Worm (Caenorhabditis elegans) whole organism, L3 larva: ENCODE data around the gene cyp-43A1.

ENCODE experiments used
- ZK546.5 ChIP-seq: sonication (generic microtip); optimal IDR thresholded peaks from 2 replicates; lab custom pipeline; 2017; ENCODE audit warnings: missing biosample characterization, missing genetic modification characterization
- aly-2 ChIP-seq: fragments of 150-350 bp; optimal IDR thresholded peaks from 2 replicates; lab custom pipeline; 2014; ENCODE audit warnings: missing biosample characterization, missing genetic modification characterization
- ama-1 ChIP-seq: fragments of 150-350 bp; optimal IDR thresholded peaks from 2 replicates; lab custom pipeline; 2018
- ceh-16 ChIP-seq: sonication (generic microtip); optimal IDR thresholded peaks from 2 replicates; lab custom pipeline; 2017; ENCODE audit warnings: missing biosample characterization, missing genetic modification characterization
- ceh-28 ChIP-seq: fragments of 150-350 bp; optimal IDR thresholded peaks from 2 replicates; lab custom pipeline; 2014; ENCODE audit warnings: missing biosample characterization, missing genetic modification reagents, missing genetic modification characterization
- ceh-82 ChIP-seq: fragments of 150-350 bp; optimal IDR thresholded peaks from 2 replicates; lab custom pipeline; 2014; ENCODE audit warnings: missing biosample characterization, missing genetic modification characterization
- ceh-9 ChIP-seq: sonication (generic microtip); optimal IDR thresholded peaks from 2 replicates; lab custom pipeline; 2018; ENCODE audit warnings: missing biosample characterization, missing genetic modification characterization
- egl-27 ChIP-seq: sonication (generic microtip); optimal IDR thresholded peaks from 4 replicates; lab custom pipeline; 2017; ENCODE audit warnings: missing biosample characterization, missing genetic modification reagents, missing genetic modification characterization
- egl-5 ChIP-seq: fragments of 150-350 bp; optimal IDR thresholded peaks from 2 replicates; lab custom pipeline; 2017; ENCODE audit warnings: missing biosample characterization, missing genetic modification reagents, missing genetic modification characterization, inconsistent platforms
- elt-1 ChIP-seq: fragments of 150-350 bp; optimal IDR thresholded peaks from 2 replicates; lab custom pipeline; 2014; ENCODE audit warnings: missing biosample characterization, missing genetic modification characterization
- elt-2 ChIP-seq: sonication (generic microtip); optimal IDR thresholded peaks from 2 replicates; lab custom pipeline; 2016; ENCODE audit warnings: missing genetic modification reagents, mild to moderate bottlenecking, missing genetic modification characterization, missing compliant biosample characterization
- fkh-2 ChIP-seq: fragments of 150-350 bp; optimal IDR thresholded peaks from 2 replicates; lab custom pipeline; 2014; ENCODE audit warnings: missing biosample characterization, missing genetic modification reagents, missing genetic modification characterization
- jun-1 ChIP-seq: fragments of 150-350 bp; optimal IDR thresholded peaks from 2 replicates; lab custom pipeline; 2014; ENCODE audit warnings: missing biosample characterization, missing genetic modification reagents, missing genetic modification characterization
- lin-15B ChIP-seq: fragments of 150-350 bp; optimal IDR thresholded peaks from 2 replicates; lab custom pipeline; 2014; ENCODE audit warnings: missing biosample characterization, missing genetic modification characterization
- lin-39 ChIP-seq: fragments of 150-350 bp; optimal IDR thresholded peaks from 2 replicates; lab custom pipeline; 2018; ENCODE audit warnings: missing biosample characterization, missing genetic modification reagents, missing genetic modification characterization
- mdl-1 ChIP-seq: fragments of 150-350 bp; optimal IDR thresholded peaks from 2 replicates; lab custom pipeline; 2014; ENCODE audit warnings: missing biosample characterization, missing genetic modification characterization
- mml-1 ChIP-seq: fragments of 150-350 bp; sonication (generic microtip); optimal IDR thresholded peaks from 3 replicates; lab custom pipeline; 2014; ENCODE audit warnings: missing biosample characterization, missing genetic modification characterization
- nfya-1 ChIP-seq: sonication (generic microtip); optimal IDR thresholded peaks from 2 replicates; lab custom pipeline; 2017; ENCODE audit warnings: missing genetic modification characterization, mild to moderate bottlenecking, missing compliant biosample characterization, antibody characterized with exemption, moderate library complexity; ENCODE audit not compliant: insufficient read depth
- nhr-11 ChIP-seq: fragments of 150-350 bp; optimal IDR thresholded peaks from 2 replicates; lab custom pipeline; 2014; ENCODE audit warnings: missing biosample characterization, missing genetic modification characterization
- nhr-12 ChIP-seq: fragments of 150-350 bp; optimal IDR thresholded peaks from 2 replicates; lab custom pipeline; 2014; ENCODE audit warnings: missing biosample characterization, missing genetic modification characterization
- nhr-23 ChIP-seq: fragments of 150-350 bp; optimal IDR thresholded peaks from 2 replicates; lab custom pipeline; 2014; ENCODE audit warnings: missing biosample characterization, missing genetic modification reagents, missing genetic modification characterization
- nhr-237 ChIP-seq: fragments of 150-350 bp; optimal IDR thresholded peaks from 2 replicates; lab custom pipeline; 2014; ENCODE audit warnings: missing biosample characterization, missing genetic modification characterization
- nhr-25 ChIP-seq: sonication (generic microtip); optimal IDR thresholded peaks from 2 replicates; lab custom pipeline; 2017; ENCODE audit warnings: missing biosample characterization, missing genetic modification characterization
- nhr-28 ChIP-seq: fragments of 150-350 bp; optimal IDR thresholded peaks from 2 replicates; lab custom pipeline; 2014; ENCODE audit warnings: missing biosample characterization, missing genetic modification characterization
- nhr-43 ChIP-seq: sonication (generic microtip); optimal IDR thresholded peaks from 2 replicates; lab custom pipeline; 2016; ENCODE audit warnings: mild to moderate bottlenecking, missing genetic modification characterization, missing compliant biosample characterization; ENCODE audit not compliant: poor library complexity, severe bottlenecking
- nhr-67 ChIP-seq: fragments of 150-350 bp; optimal IDR thresholded peaks from 2 replicates; lab custom pipeline; 2014; ENCODE audit warnings: missing biosample characterization, missing genetic modification characterization
- nhr-76 ChIP-seq: fragments of 150-350 bp; sonication (generic microtip); optimal IDR thresholded peaks from 5 replicates; lab custom pipeline; 2014; ENCODE audit warnings: missing biosample characterization, missing genetic modification characterization
- pha-4 ChIP-seq: fragments of 150-350 bp; optimal IDR thresholded peaks from 2 replicates; lab custom pipeline; 2014; ENCODE audit warnings: missing biosample characterization, missing genetic modification reagents, missing genetic modification characterization
- pqm-1 ChIP-seq: fragments of 150-350 bp; optimal IDR thresholded peaks from 2 replicates; lab custom pipeline; 2017; ENCODE audit warnings: missing biosample characterization, missing genetic modification characterization, inconsistent platforms
- sea-2 ChIP-seq: fragments of 150-350 bp; sonication (generic microtip); optimal IDR thresholded peaks from 4 replicates; lab custom pipeline; 2014; ENCODE audit warnings: missing biosample characterization, missing genetic modification reagents, missing genetic modification characterization
- skn-1 ChIP-seq: fragments of 150-350 bp; optimal IDR thresholded peaks from 2 replicates; lab custom pipeline; 2014; ENCODE audit warnings: missing biosample characterization, missing genetic modification characterization
- snpc-4 ChIP-seq: fragments of 150-350 bp; optimal IDR thresholded peaks from 2 replicates; lab custom pipeline; 2014; ENCODE audit warnings: missing biosample characterization, missing genetic modification characterization
- tbx-2 ChIP-seq: sonication (generic microtip); optimal IDR thresholded peaks from 2 replicates; lab custom pipeline; 2016; ENCODE audit warnings: mild to moderate bottlenecking, missing genetic modification characterization, missing compliant biosample characterization
- unc-62 ChIP-seq: fragments of 150-350 bp; sonication (generic microtip); optimal IDR thresholded peaks from 4 replicates; lab custom pipeline; 2014; ENCODE audit warnings: missing biosample characterization, missing genetic modification reagents, missing genetic modification characterization
- zag-1 ChIP-seq: fragments of 150-350 bp; optimal IDR thresholded peaks from 2 replicates; lab custom pipeline; 2014; ENCODE audit warnings: missing biosample characterization, missing genetic modification characterization
- ztf-4 ChIP-seq: fragments of 150-350 bp; optimal IDR thresholded peaks from 2 replicates; lab custom pipeline; 2014; ENCODE audit warnings: missing biosample characterization, missing genetic modification characterization

cyp-43A1 gene

ce11 chrX:5689077-5689476, 25.2 kb upstream of the cyp-43A1 start:
- no peak for TF ChIP-seq nhr-25 (tag; lab: Kevin White, UChicago)
- no peak for TF ChIP-seq nhr-67 (tag; lab: Kevin White, UChicago)
- TF ChIP-seq ama-1, result no peak
- TF ChIP-seq ztf-4 (tag; lab: Kevin White, UChicago), result no peak
- TF ChIP-seq nhr-28 (tag; lab: Kevin White, UChicago), result no peak

- TF ChIP-seq sea-2 (GFP tag; lab: Kevin White, UChicago) (no peak), mml-1 (tag; lab: Kevin White, UChicago) (no peak), ama-1 (no peak), egl-5 (tag; lab: Kevin White, UChicago) (no peak), nhr-76 (tag; lab: Kevin White, UChicago) (no peak), ztf-4 (tag; lab: Kevin White, UChicago) (no peak), egl-27 (tag; lab: Kevin White, UChicago) (no peak), snpc-4 (tag; lab: Kevin White, UChicago) (no peak), lin-15B (tag; lab: Kevin White, UChicago) (no peak)
These were observed 22.2 kb upstream of the cyp-43A1 start, which contains the start of gene W01C8.1 for ce11 chrX:5692099-5692498. Gene W01C8.1 (plus strand): TSS chrX:5692399.

DNA sequence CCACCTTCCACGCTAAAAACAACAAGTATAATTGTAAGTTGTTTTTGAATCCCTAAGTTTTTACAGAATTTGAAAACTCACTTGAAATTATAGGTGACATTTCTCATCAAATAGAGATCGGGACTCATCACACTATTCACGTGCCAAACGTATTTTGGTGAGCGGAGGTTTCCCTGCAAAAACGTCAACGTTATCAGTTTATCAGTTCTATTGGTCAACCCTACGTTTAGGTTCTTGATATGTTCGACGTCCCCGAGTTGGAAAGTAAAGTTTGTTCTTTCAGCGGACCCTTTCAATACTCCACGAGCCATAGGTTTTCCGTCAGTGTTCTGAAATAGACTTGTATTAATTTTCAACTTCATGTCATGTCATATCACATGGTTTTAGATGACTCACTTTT, 18.9 kb upstream of the cyp-43A1 start:
- TF ChIP-seq sea-2 (GFP tag; lab: Kevin White, UChicago) (no peak), pqm-1 (tag; lab: Kevin White, UChicago) (peak; percentile 23), nhr-76 (tag; lab: Kevin White, UChicago) (no peak), zag-1 (tag; lab: Kevin White, UChicago) (no peak), nhr-43 (tag; lab: Kevin White, UChicago) (no peak), elt-2 (tag; lab: Kevin White, UChicago) (peak; percentile 44), skn-1 (tag; lab: Kevin White, UChicago) (no peak), ceh-9 (tag; lab: Kevin White, UChicago) (no peak), nhr-23 (tag; lab: Kevin White, UChicago) (peak; percentile 5), ZK546.5 (tag; lab: Kevin White, UChicago) (no peak)
- TF ChIP-seq, all 47 proteins: peak for 3

- TF ChIP-seq mdl-1 (tag; lab: Kevin White, UChicago) (peak; percentile 66), ceh-82 (no peak), ceh-16 (tag; lab: Kevin White, UChicago) (no peak), ZK546.5 (tag; lab: Kevin White, UChicago) (no peak), unc-62 (GFP tag; lab: Kevin White, UChicago) (peak; percentile 23), nhr-25 (tag; lab: Kevin White, UChicago) (peak; percentile 45), lin-39 (peak; percentile 28), nhr-237 (no peak), pqm-1 (tag; lab: Kevin White, UChicago) (peak; percentile 60), pha-4 (tag; lab: Kevin White, UChicago) (peak; percentile 49), jun-1 (tag; lab: Kevin White, UChicago) (peak; percentile 80), ama-1 (no peak), nhr-76 (tag; lab: Kevin White, UChicago) (no peak), nhr-23 (tag; lab: Kevin White, UChicago) (peak; percentile 67), nfya-1 (peak; percentile 13), nhr-43 (tag; lab: Kevin White, UChicago) (peak; percentile 48), elt-2 (tag; lab: Kevin White, UChicago) (peak; percentile 89), ceh-28 (tag; lab: Kevin White, UChicago) (peak; percentile 35), egl-27 (tag; lab: Kevin White, UChicago) (peak; percentile 18), aly-2 (tag; lab: Kevin White, UChicago) (no peak), snpc-4 (tag; lab: Kevin White, UChicago) (no peak)
These were observed 18.1 kb upstream of the cyp-43A1 start for ce11 chrX:5696197-5696596.

- TF ChIP-seq nhr-11 (tag; lab: Kevin White, UChicago), result no peak
- TF ChIP-seq ceh-16 (tag; lab: Kevin White, UChicago), result no peak
- TF ChIP-seq fkh-2 (tag; lab: Kevin White, UChicago), result no peak
- no peak for TF ChIP-seq elt-2 (tag; lab: Kevin White, UChicago)
- no peak for TF ChIP-seq mdl-1 (tag; lab: Kevin White, UChicago)
- no peak for TF ChIP-seq tbx-2 (tag; lab: Kevin White, UChicago)
- TF ChIP-seq pqm-1 (tag; lab: Kevin White, UChicago), result no peak
- no peak for TF ChIP-seq nhr-12 (tag; lab: Kevin White, UChicago)
- TF ChIP-seq nhr-237, result no peak
- no peak for TF ChIP-seq elt-1 (tag; lab: Kevin White, UChicago)
These were observed 17.1 kb upstream of the cyp-43A1 start, which contains the start of gene W01C8.5 for ce11 chrX:5697208-5697607. Gene W01C8.5 (minus strand): TSS chrX:5697308.
